Worm (Caenorhabditis elegans): ENCODE results near the gene T24B8.3.
A peak's percentile ranks its signal among the peaks of the same experiment; 100 is the strongest.

The T24B8.3 gene

DNA sequence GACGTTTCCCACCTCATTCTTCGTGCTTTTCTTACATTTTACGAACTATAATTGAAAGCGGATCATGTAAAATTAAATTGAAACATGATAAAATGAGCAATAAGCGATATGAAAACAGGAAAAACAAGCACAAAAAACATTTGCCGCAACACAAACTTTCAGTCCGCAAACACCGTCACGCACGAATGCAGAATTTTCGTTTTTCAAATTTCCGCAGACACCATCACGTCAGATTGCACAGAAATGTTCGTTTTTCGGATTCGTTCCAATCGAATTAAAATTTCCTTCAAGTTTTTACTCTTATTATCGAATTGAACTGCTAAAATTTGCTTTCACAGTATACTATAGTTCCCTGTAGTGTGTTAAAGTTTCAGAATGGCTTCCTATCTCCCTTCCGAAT is 6.3 kb downstream of the T24B8.3 start, which contains the start of gene chmp-7:
Gene chmp-7, plus strand, starts transcription at position 369 of the 400 bp plus-strand sequence.
- TF ChIP-seq T07F8.4 (tag; optimal IDR thresholded peaks at IDR 0.05): no peak
- peak; percentile 75 for TF ChIP-seq madf-6 (GFP tag; IDR thresholded peaks at IDR 0.05)
- TF ChIP-seq F22D6.2 (tag; optimal IDR thresholded peaks at IDR 0.05): no peak
- no peak for TF ChIP-seq rec-8 (tag; optimal IDR thresholded peaks at IDR 0.05)
- TF ChIP-seq lsl-1 (GFP tag; optimal IDR thresholded peaks at IDR 0.05): peak; percentile 73
- no peak for TF ChIP-seq akir-1 (GFP tag; optimal IDR thresholded peaks at IDR 0.05)
- TF ChIP-seq ceh-58 (GFP tag; IDR thresholded peaks at IDR 0.05): no peak
- TF ChIP-seq madf-10 (tag; optimal IDR thresholded peaks at IDR 0.05): peak; percentile 72
- TF ChIP-seq cebp-2 (GFP tag; IDR thresholded peaks at IDR 0.05): no peak
- peak; percentile 22; the same call in 1 of the 2 replicates for TF ChIP-seq ceh-100 (GFP tag; IDR thresholded peaks at IDR 0.05)
- no peak for TF ChIP-seq hmg-20 (GFP tag; IDR thresholded peaks at IDR 0.05)
- TF ChIP-seq ztf-26 (tag; optimal IDR thresholded peaks at IDR 0.05): peak; percentile 50
- peak; percentile 85 for TF ChIP-seq mcd-1 (GFP tag; IDR thresholded peaks at IDR 0.05)
- TF ChIP-seq mes-4 (tag; optimal IDR thresholded peaks at IDR 0.05): no peak
- no peak for TF ChIP-seq ztf-22 (GFP tag; optimal IDR thresholded peaks at IDR 0.05)
- no peak for TF ChIP-seq chd-7 (tag; optimal IDR thresholded peaks at IDR 0.05)
- TF ChIP-seq nhr-90 (tag; optimal IDR thresholded peaks at IDR 0.05): no peak
- no peak for TF ChIP-seq F10E7.11 (tag; optimal IDR thresholded peaks at IDR 0.05)
- TF ChIP-seq somi-1 (GFP tag; optimal IDR thresholded peaks at IDR 0.05): no peak
- TF ChIP-seq hlh-12 (tag; optimal IDR thresholded peaks at IDR 0.05): no peak
- TF ChIP-seq nfya-1 (tag; optimal IDR thresholded peaks at IDR 0.05; ENCODE audit: borderline replicate concordance, insufficient read depth): no peak
- no peak for TF ChIP-seq B0035.1 (tag; optimal IDR thresholded peaks at IDR 0.05)
- 0 out of 2 replicates have a peak, but pooled peaks have one; percentile 19 for TF ChIP-seq C06A6.2 (GFP tag; conservative IDR thresholded peaks at IDR 0.05)
- TF ChIP-seq nhr-179 (tag; optimal IDR thresholded peaks at IDR 0.05): no peak
- TF ChIP-seq attf-5 (GFP tag; optimal IDR thresholded peaks at IDR 0.05): peak; percentile 96
- peak; percentile 25 for TF ChIP-seq snpc-1.1 (tag; optimal IDR thresholded peaks at IDR 0.05; ENCODE audit: insufficient read depth)
- TF ChIP-seq aptf-2 (GFP tag; conservative IDR thresholded peaks at IDR 0.05): no peak
- TF ChIP-seq mel-28 (tag; optimal IDR thresholded peaks at IDR 0.05; ENCODE audit: borderline replicate concordance): no peak
- TF ChIP-seq attf-3 (GFP tag; conservative IDR thresholded peaks at IDR 0.05): peak; percentile 73
- TF ChIP-seq dox-1 (GFP tag; IDR thresholded peaks at IDR 0.05): peak; percentile 92
- TF ChIP-seq ztf-25 (GFP tag; IDR thresholded peaks at IDR 0.05): no peak
- peak; percentile 79 for TF ChIP-seq B0019.2 (GFP tag; conservative IDR thresholded peaks at IDR 0.05)
- peak; percentile 64 for TF ChIP-seq rcor-1 (GFP tag; IDR thresholded peaks at IDR 0.05)
- TF ChIP-seq K11D2.4 (GFP tag; IDR thresholded peaks at IDR 0.05): no peak
- TF ChIP-seq zfh-2 (GFP tag; conservative IDR thresholded peaks at IDR 0.05): no peak
- TF ChIP-seq ccch-3 (GFP tag; optimal IDR thresholded peaks at IDR 0.05): no peak
- TF ChIP-seq ceh-40 (GFP tag; IDR thresholded peaks at IDR 0.05): no peak
- no peak for TF ChIP-seq hrde-1 (tag; optimal IDR thresholded peaks at IDR 0.05; ENCODE audit: borderline replicate concordance)
- peak; percentile 69; the same call in 1 of the 2 replicates for TF ChIP-seq hmg-1.2 (GFP tag; IDR thresholded peaks at IDR 0.05)
- TF ChIP-seq T26A5.8 (tag; optimal IDR thresholded peaks at IDR 0.05): no peak
- TF ChIP-seq snpc-1.3 (tag; optimal IDR thresholded peaks at IDR 0.05; ENCODE audit: insufficient read depth): peak; percentile 76
- TF ChIP-seq nhr-120 (GFP tag; IDR thresholded peaks at IDR 0.05): no peak
- TF ChIP-seq nhr-27 (tag; optimal IDR thresholded peaks at IDR 0.05): no peak
- TF ChIP-seq snpc-4 (GFP tag; optimal IDR thresholded peaks at IDR 0.05): peak; percentile 58
- TF ChIP-seq snpc-4 (tag; optimal IDR thresholded peaks at IDR 0.05): peak; percentile 27 to 80 (median 56)
- TF ChIP-seq sdz-38 (tag; optimal IDR thresholded peaks at IDR 0.05): no peak
- peak; percentile 13 for TF ChIP-seq athp-1 (tag; optimal IDR thresholded peaks at IDR 0.05)
- TF ChIP-seq snpc-3.4 (tag; optimal IDR thresholded peaks at IDR 0.05): peak; percentile 54
- TF ChIP-seq unc-130 (GFP tag; optimal IDR thresholded peaks at IDR 0.05): peak; percentile 27
